Worm (Caenorhabditis elegans) whole organism, L4/young adult: Measurements from ENCODE around the gene F11C7.7.

Experiments
- dao-5 ChIP-seq: sonication (generic microtip); optimal IDR thresholded peaks from 2 replicates; lab custom pipeline; 2016; ENCODE audit warnings: missing genotype, missing genetic modification characterization, moderate library complexity, missing compliant biosample characterization
- him-1 ChIP-seq: sonication (generic microtip); optimal IDR thresholded peaks from 2 replicates; lab custom pipeline; 2016; ENCODE audit warnings: missing genotype, missing genetic modification reagents, missing genetic modification characterization, missing compliant biosample characterization

DNA sequence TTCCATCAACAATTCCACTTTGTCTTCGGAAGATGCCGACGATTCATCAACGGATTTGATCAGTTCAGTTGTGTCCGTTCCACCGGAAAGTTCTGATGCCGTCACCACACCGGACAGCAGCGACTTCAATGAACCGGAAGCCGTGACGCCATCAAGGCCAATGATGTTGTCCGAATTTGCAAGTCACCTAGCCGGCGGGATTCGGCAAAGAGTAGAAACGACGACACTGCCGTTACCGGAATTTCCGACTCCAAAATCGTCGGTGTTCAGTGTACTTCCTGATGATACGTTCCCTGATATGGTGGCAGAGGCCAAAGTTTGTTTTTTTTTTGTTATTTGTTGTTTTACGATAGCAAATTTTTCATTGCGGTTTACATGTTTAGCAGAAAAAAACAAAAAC is 34.9 kb upstream of the F11C7.7 start:
- TF ChIP-seq him-1 (tag; lab: Kevin White, UChicago), result no peak
- no peak for TF ChIP-seq dao-5 (tag; lab: Kevin White, UChicago)
